Fruit fly (Drosophila melanogaster): ENCODE data around the gene Lcp65Af.

Gene Lcp65Af

dm6 chr3L:6184884-6185438, 48.4 kb upstream of the Lcp65Af start, which contains the start of the genes D19B and CG43293 (continued):
- peak in 1 of 2 experiments; percentile 76 for TF ChIP-seq tll (GFP tag; optimal IDR thresholded peaks at IDR 0.05)
- TF ChIP-seq zfh2 (GFP tag; optimal IDR thresholded peaks at IDR 0.05) = peak; percentile 86
- peak; percentile 78 for TF ChIP-seq CG12744 (GFP tag; optimal IDR thresholded peaks at IDR 0.05)
- TF ChIP-seq CG10543 (GFP tag; optimal IDR thresholded peaks at IDR 0.05) = peak; percentile 78
- TF ChIP-seq Sox102F (GFP tag; optimal IDR thresholded peaks at IDR 0.05) = peak; percentile 89
- peak; percentile 82 for TF ChIP-seq gsb-n (tag; optimal IDR thresholded peaks at IDR 0.05)
- peak; percentile 57 for TF ChIP-seq salm (tag; optimal IDR thresholded peaks at IDR 0.05)
- peak; percentile 74 for TF ChIP-seq CG14710 (tag; optimal IDR thresholded peaks at IDR 0.05)
- TF ChIP-seq CG17829 (tag; optimal IDR thresholded peaks at IDR 0.05) = peak; percentile 89
- no peak for TF ChIP-seq Doc2 (GFP tag; IDR thresholded peaks at IDR 0.05)
- TF ChIP-seq Spps (tag; optimal IDR thresholded peaks at IDR 0.05) = peak; percentile 74
- TF ChIP-seq Sry-δ (GFP tag; optimal IDR thresholded peaks at IDR 0.05) = peak; percentile 90
- peak in 1 of 2 experiments; percentile 36 for TF ChIP-seq pan (optimal IDR thresholded peaks at IDR 0.05)
- TF ChIP-seq pan (GFP tag; optimal IDR thresholded peaks at IDR 0.05 in 1 of 2, IDR thresholded peaks at IDR 0.05 in 1 of 2) = peak in 1 of 2 experiments; percentile 92
- TF ChIP-seq ash1 (GFP tag; optimal IDR thresholded peaks at IDR 0.05) = peak; percentile 78
- TF ChIP-seq corto (GFP tag; optimal IDR thresholded peaks at IDR 0.05) = no peak
- no peak for TF ChIP-seq Stat92E (GFP tag; optimal IDR thresholded peaks at IDR 0.05)
- peak; percentile 25 for TF ChIP-seq Dp (GFP tag; optimal IDR thresholded peaks at IDR 0.05)
- peak; percentile 89 for TF ChIP-seq B-H1 (GFP tag; IDR thresholded peaks at IDR 0.05)
- TF ChIP-seq GATAe (GFP tag; conservative IDR thresholded peaks at IDR 0.05) = no peak; the same call in 1 of the 2 replicates
- peak; percentile 90 for TF ChIP-seq Hmr (GFP tag; optimal IDR thresholded peaks at IDR 0.05)
- TF ChIP-seq D (optimal IDR thresholded peaks at IDR 0.05) = peak; percentile 82
- peak; percentile 80 for TF ChIP-seq D (GFP tag; optimal IDR thresholded peaks at IDR 0.05)
- TF ChIP-seq amos (GFP tag; IDR thresholded peaks at IDR 0.05; ENCODE audit: partially characterized antibody) = peak; percentile 55; the same call in 1 of the 2 replicates
- TF ChIP-seq ham (GFP tag; IDR thresholded peaks at IDR 0.05) = peak; percentile 72; the same call in 1 of the 2 replicates
- peak; percentile 82 for TF ChIP-seq CG18011 (GFP tag; optimal IDR thresholded peaks at IDR 0.05)
- TF ChIP-seq cato (GFP tag; optimal IDR thresholded peaks at IDR 0.05; ENCODE audit: borderline replicate concordance) = peak; percentile 80
- peak; percentile 88 for TF ChIP-seq bowl (GFP tag; IDR thresholded peaks at IDR 0.05)
- TF ChIP-seq CG11398 (GFP tag; optimal IDR thresholded peaks at IDR 0.05) = peak; percentile 64
- TF ChIP-seq CG32532 (GFP tag; IDR thresholded peaks at IDR 0.05) = peak; percentile 97
- TF ChIP-seq Awh (GFP tag; IDR thresholded peaks at IDR 0.05) = peak; percentile 93
- TF ChIP-seq gcm2 (GFP tag; optimal IDR thresholded peaks at IDR 0.05) = peak; percentile 66
- peak; percentile 81 for TF ChIP-seq CG33213 (GFP tag; optimal IDR thresholded peaks at IDR 0.05)
- TF ChIP-seq exex (tag; optimal IDR thresholded peaks at IDR 0.05) = no peak
- peak; percentile 62 for TF ChIP-seq Deaf1 (tag; optimal IDR thresholded peaks at IDR 0.05)
- TF ChIP-seq sqz (GFP tag; optimal IDR thresholded peaks at IDR 0.05) = no peak
- peak; percentile 93 for TF ChIP-seq H2.0 (GFP tag; IDR thresholded peaks at IDR 0.05)
- TF ChIP-seq zen2 (GFP tag; IDR thresholded peaks at IDR 0.05; ENCODE audit: partially characterized antibody) = peak; percentile 5; the same call in 1 of the 3 replicates
- TF ChIP-seq al (GFP tag; IDR thresholded peaks at IDR 0.05) = peak; percentile 83
- TF ChIP-seq CG9727 (GFP tag; optimal IDR thresholded peaks at IDR 0.05) = peak; percentile 86
- peak; percentile 62 for TF ChIP-seq ato (GFP tag; IDR thresholded peaks at IDR 0.05; ENCODE audit: partially characterized antibody)
- TF ChIP-seq CG7963 (GFP tag; IDR thresholded peaks at IDR 0.05; ENCODE audit: partially characterized antibody) = peak; percentile 45; the same call in 1 of the 3 replicates
- TF ChIP-seq CG11695 (GFP tag; IDR thresholded peaks at IDR 0.05) = peak; percentile 90
- no peak for TF ChIP-seq Hr78 (GFP tag; optimal IDR thresholded peaks at IDR 0.05)

Data from whole organism, embryonic.